Fruit fly (Drosophila melanogaster) whole organism, embryonic: ENCODE data around the gene CG45002.

Experiments used
- Antp ChIP-seq: fragments of 200-800 bp; sonication (Bioruptor generic); optimal IDR thresholded peaks from 3 replicates; lab custom pipeline; 2016; ENCODE audit warnings: missing biosample characterization, missing genetic modification characterization
- Atf3 ChIP-seq: fragments of 200-800 bp; sonication (Bioruptor generic); optimal IDR thresholded peaks from 3 replicates; lab custom pipeline; 2016; ENCODE audit warnings: missing biosample characterization, missing genetic modification characterization
- Bteb2 ChIP-seq: fragments of 200-800 bp; sonication (Bioruptor generic); optimal IDR thresholded peaks from 2 replicates; lab custom pipeline; 2016; ENCODE audit warnings: missing biosample characterization, missing genetic modification characterization
- CG10366 ChIP-seq: fragments of 200-800 bp; sonication (Bioruptor generic); IDR thresholded peaks from 2 replicates; pipeline ENCODE4 v1.3.6; 2022; ENCODE audit warnings: missing biosample characterization, missing genetic modification characterization
- CG10959 ChIP-seq: fragments of 200-800 bp; sonication (Bioruptor generic); IDR thresholded peaks from 2 replicates; pipeline ENCODE4 v1.3.6; 2022; ENCODE audit warnings: missing biosample characterization, missing genetic modification characterization
- CG11695 ChIP-seq: fragments of 200-800 bp; sonication (Bioruptor generic); IDR thresholded peaks from 3 replicates; pipeline ENCODE4 v1.3.6; 2022; ENCODE audit warnings: missing biosample characterization, missing genetic modification characterization
- CG14050 ChIP-seq: fragments of 200-800 bp; sonication (Bioruptor generic); IDR thresholded peaks from 3 replicates; pipeline ENCODE4 v1.3.6; 2022; ENCODE audit warnings: missing biosample characterization, missing genetic modification characterization
- CG16813 ChIP-seq: fragments of 200-800 bp; sonication (Bioruptor generic); IDR thresholded peaks from 3 replicates; pipeline ENCODE4 v1.3.6; 2022; ENCODE audit warnings: missing biosample characterization, missing genetic modification characterization; ENCODE audit not compliant: partially characterized antibody
- CG16863 ChIP-seq: fragments of 200-800 bp; sonication (Bioruptor generic); optimal IDR thresholded peaks from 3 replicates; lab custom pipeline; 2016; ENCODE audit warnings: missing biosample characterization, missing genetic modification characterization
- CG17361 ChIP-seq: fragments of 200-800 bp; sonication (Bioruptor generic); IDR thresholded peaks from 3 replicates; pipeline ENCODE4 v1.3.6; 2022; ENCODE audit warnings: missing biosample characterization, missing genetic modification characterization
- CG17612 ChIP-seq: fragments of 200-800 bp; sonication (Bioruptor generic); IDR thresholded peaks from 2 replicates; pipeline ENCODE4 v1.3.6; 2022; ENCODE audit warnings: missing biosample characterization, missing genetic modification characterization
- CG2202 ChIP-seq: fragments of 200-800 bp; sonication (Bioruptor generic); optimal IDR thresholded peaks from 2 replicates; lab custom pipeline; 2018; ENCODE audit warnings: missing biosample characterization, mild to moderate bottlenecking, missing genetic modification characterization
- CG32532 ChIP-seq: fragments of 200-800 bp; sonication (Bioruptor generic); IDR thresholded peaks from 2 replicates; pipeline ENCODE4 v1.3.6; 2022; ENCODE audit warnings: missing biosample characterization, missing genetic modification characterization
- CG34422 ChIP-seq: fragments of 200-800 bp; sonication (Bioruptor generic); IDR thresholded peaks from 3 replicates; pipeline ENCODE4 v1.3.6; 2022; ENCODE audit warnings: missing biosample characterization, missing genetic modification characterization
- CG4854 ChIP-seq: fragments of 200-800 bp; sonication (Bioruptor generic); optimal IDR thresholded peaks from 2 replicates; lab custom pipeline; 2016; ENCODE audit warnings: missing biosample characterization, missing genetic modification characterization, inconsistent platforms
- CG5180 ChIP-seq: fragments of 200-800 bp; sonication (Bioruptor generic); optimal IDR thresholded peaks from 3 replicates; lab custom pipeline; 2017; ENCODE audit warnings: missing biosample characterization, missing genetic modification characterization, mild to moderate bottlenecking, moderate library complexity, missing genetic modification reagents
- CG6689 ChIP-seq: fragments of 200-800 bp; sonication (Bioruptor generic); IDR thresholded peaks from 2 replicates; pipeline ENCODE4 v1.3.6; 2022; ENCODE audit warnings: missing biosample characterization, missing genetic modification characterization
- CG8924 ChIP-seq: fragments of 200-800 bp; optimal IDR thresholded peaks from 3 replicates; lab custom pipeline; 2019; ENCODE audit warnings: missing biosample characterization, mild to moderate bottlenecking, missing genetic modification characterization, moderate library complexity
- CTCF ChIP-seq: fragments of 200-800 bp; sonication (Bioruptor generic); optimal IDR thresholded peaks from 2 replicates; lab custom pipeline; 2017; ENCODE audit warnings: missing biosample characterization, mild to moderate bottlenecking, missing genetic modification characterization, moderate library complexity
- Chrac-16 ChIP-seq: fragments of 200-800 bp; sonication (Bioruptor generic); optimal IDR thresholded peaks from 3 replicates; lab custom pipeline; 2016; ENCODE audit warnings: missing biosample characterization, missing genetic modification characterization
- CkIIα-i1 ChIP-seq: fragments of 200-800 bp; sonication (Bioruptor generic); IDR thresholded peaks from 2 replicates; pipeline ENCODE4 v1.3.6; 2022; ENCODE audit warnings: missing biosample characterization, missing genetic modification characterization
- CrebB ChIP-seq: fragments of 200-800 bp; sonication (Bioruptor generic); optimal IDR thresholded peaks from 3 replicates; lab custom pipeline; 2018; ENCODE audit warnings: missing biosample characterization, mild to moderate bottlenecking, missing genetic modification characterization
- D19A ChIP-seq: fragments of 200-800 bp; optimal IDR thresholded peaks from 3 replicates; lab custom pipeline; 2019; ENCODE audit warnings: missing biosample characterization, mild to moderate bottlenecking, missing genetic modification characterization, moderate library complexity
- D19B ChIP-seq: fragments of 200-800 bp; sonication (Bioruptor generic); optimal IDR thresholded peaks from 2 replicates; lab custom pipeline; 2017; ENCODE audit warnings: missing biosample characterization, mild to moderate bottlenecking, missing genetic modification characterization
- Dll ChIP-seq: fragments of 200-800 bp; sonication (Bioruptor generic); IDR thresholded peaks from 4 replicates; pipeline ENCODE4 v1.3.6; 2022; ENCODE audit warnings: missing biosample characterization, missing genetic modification characterization; ENCODE audit not compliant: partially characterized antibody
- Dref ChIP-seq: fragments of 200-800 bp; sonication (Bioruptor generic); IDR thresholded peaks from 2 replicates; pipeline ENCODE4 v1.3.6; 2022; ENCODE audit warnings: missing biosample characterization, missing genetic modification characterization
- Fer1 ChIP-seq: fragments of 200-800 bp; sonication (Bioruptor generic); optimal IDR thresholded peaks from 2 replicates; lab custom pipeline; 2017; ENCODE audit warnings: missing biosample characterization, mild to moderate bottlenecking, missing genetic modification characterization
- Gsc ChIP-seq: fragments of 200-800 bp; sonication (Bioruptor generic); IDR thresholded peaks from 2 replicates; pipeline ENCODE4 v1.3.6; 2022; ENCODE audit warnings: missing biosample characterization, missing genetic modification characterization
- HLHmδ ChIP-seq: fragments of 200-800 bp; sonication (Bioruptor generic); optimal IDR thresholded peaks from 2 replicates; lab custom pipeline; 2018; ENCODE audit warnings: missing biosample characterization, mild to moderate bottlenecking, missing genetic modification characterization, moderate library complexity
- Med ChIP-seq: fragments of 200-800 bp; sonication (Bioruptor generic); peaks from one replicate; lab custom pipeline; 2016; ENCODE audit warnings: missing biosample characterization, missing genetic modification characterization, mild to moderate bottlenecking, inconsistent platforms, moderate library complexity
- Myb ChIP-seq: fragments of 200-800 bp; sonication (Bioruptor generic); optimal IDR thresholded peaks from 2 replicates; lab custom pipeline; 2016; ENCODE audit warnings: missing biosample characterization, missing genetic modification characterization
- NfI ChIP-seq: fragments of 200-800 bp; sonication (Bioruptor generic); optimal IDR thresholded peaks from 3 replicates; lab custom pipeline; 2018; ENCODE audit warnings: missing biosample characterization, mild to moderate bottlenecking, missing genetic modification characterization, moderate library complexity
- Rfx ChIP-seq: fragments of 200-800 bp; sonication (Bioruptor generic); IDR thresholded peaks from 2 replicates; pipeline ENCODE4 v1.3.6; 2022; ENCODE audit warnings: missing biosample characterization, missing genetic modification characterization
- Scr ChIP-seq: fragments of 200-800 bp; sonication (Bioruptor generic); IDR thresholded peaks from 2 replicates; pipeline ENCODE4 v1.3.6; 2022; ENCODE audit warnings: missing biosample characterization, missing genetic modification characterization; ENCODE audit not compliant: partially characterized antibody
- Stat92E ChIP-seq, 3 experiments: fragments of >200 bp in 2 of 3; fragments of 200-800 bp in 1 of 3; sonication (Bioruptor generic) in 1 of 3; optimal IDR thresholded peaks; 2 replicates each; lab custom pipeline; 2017 to 2019; ENCODE audit warnings: missing biosample characterization in 3 of 3, missing genetic modification characterization in 3 of 3, mild to moderate bottlenecking in 1 of 3, moderate library complexity in 1 of 3
- cato ChIP-seq: fragments of 200-800 bp; sonication (Bioruptor generic); optimal IDR thresholded peaks from 2 replicates; lab custom pipeline; 2016; ENCODE audit warnings: missing biosample characterization, missing genetic modification characterization, borderline replicate concordance
- croc ChIP-seq: fragments of 200-800 bp; sonication (Bioruptor generic); conservative IDR thresholded peaks from 3 replicates; pipeline ENCODE4 v1.3.6; 2022; ENCODE audit warnings: missing biosample characterization, missing genetic modification characterization
- crol ChIP-seq: fragments of 200-800 bp; sonication (Bioruptor generic); IDR thresholded peaks from 2 replicates; pipeline ENCODE4 v1.3.6; 2022; ENCODE audit warnings: missing biosample characterization, missing genetic modification characterization
- fd96Cb ChIP-seq: fragments of 200-800 bp; sonication (Bioruptor generic); optimal IDR thresholded peaks from 2 replicates; lab custom pipeline; 2018; ENCODE audit warnings: missing biosample characterization, mild to moderate bottlenecking, missing genetic modification characterization, moderate library complexity
- ftz-f1 ChIP-seq: fragments of 200-800 bp; sonication (Bioruptor generic); optimal IDR thresholded peaks from 2 replicates; lab custom pipeline; 2016; ENCODE audit warnings: missing biosample characterization, missing genetic modification characterization
- hkb ChIP-seq, 2 experiments: fragments of 200-800 bp in 1 of 2; fragments of >200 bp in 1 of 2; sonication (Bioruptor generic) in 1 of 2; IDR thresholded peaks in 1 of 2; optimal IDR thresholded peaks in 1 of 2; 2 replicates each; pipeline versions ENCODE4 v1.3.6 to Lab custom; 2017 to 2022; ENCODE audit warnings: missing biosample characterization in 1 of 2, missing genetic modification characterization in 1 of 2
- hth ChIP-seq: fragments of >200 bp; optimal IDR thresholded peaks from 2 replicates; lab custom pipeline; 2017; ENCODE audit warnings: inconsistent platforms
- lmd ChIP-seq: fragments of 200-800 bp; sonication (Bioruptor generic); IDR thresholded peaks from 2 replicates; pipeline ENCODE4 v1.3.6; 2022; ENCODE audit warnings: missing biosample characterization, missing genetic modification characterization
- lov ChIP-seq, 2 experiments: fragments of 200-800 bp in 1 of 2; fragments of >200 bp in 1 of 2; sonication (Bioruptor generic) in 1 of 2; IDR thresholded peaks in 1 of 2; optimal IDR thresholded peaks in 1 of 2; 2 replicates in 1 of 2; 3 replicates in 1 of 2; pipeline versions ENCODE4 v1.3.6 to Lab custom; 2017 to 2022; ENCODE audit warnings: missing biosample characterization in 1 of 2, missing genetic modification characterization in 1 of 2
- psq ChIP-seq: fragments of 200-800 bp; sonication (Bioruptor generic); optimal IDR thresholded peaks from 2 replicates; lab custom pipeline; 2017; ENCODE audit warnings: missing biosample characterization, missing genetic modification characterization
- stc ChIP-seq: fragments of 200-800 bp; sonication (Bioruptor generic); IDR thresholded peaks from 2 replicates; pipeline ENCODE4 v1.3.6; 2022; ENCODE audit warnings: missing biosample characterization, missing genetic modification characterization
- tin ChIP-seq: fragments of 200-800 bp; sonication (Bioruptor generic); optimal IDR thresholded peaks from 3 replicates; lab custom pipeline; 2016; ENCODE audit warnings: missing biosample characterization, missing genetic modification characterization
- usp ChIP-seq: fragments of >200 bp; optimal IDR thresholded peaks from 2 replicates; lab custom pipeline; 2017; ENCODE audit warnings: missing biosample characterization, missing genetic modification characterization

The CG45002 gene

DNA sequence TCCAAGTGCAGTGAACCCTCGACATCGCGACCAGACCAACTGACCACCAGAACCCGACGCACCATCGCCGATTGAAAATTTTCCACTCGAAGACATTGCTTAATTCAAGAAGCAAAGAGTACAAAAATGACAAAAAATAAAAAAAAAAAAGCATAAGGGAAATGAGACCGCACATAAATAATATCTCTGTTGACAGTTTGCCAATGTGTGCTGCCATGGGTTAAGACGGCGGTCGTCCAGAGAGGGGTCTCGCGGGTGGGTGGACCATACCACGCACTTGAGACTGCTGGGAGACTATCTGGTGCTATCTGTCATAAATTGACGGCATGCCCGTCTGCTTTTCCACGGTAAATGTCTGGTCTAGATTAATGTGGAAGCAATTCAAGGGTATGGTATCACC, 26.9 kb upstream of the CG45002 start:
- TF ChIP-seq CkIIα-i1 (no peak), CG10366 (GFP tag; lab: Robert Waterston, UW) (peak; percentile 11; the same call in 1 of the 2 replicates), croc (GFP tag; lab: Robert Waterston, UW) (no peak), CG17612 (GFP tag; lab: Robert Waterston, UW) (no peak), psq (no peak), D19B (GFP tag; lab: Kevin White, UChicago) (peak; percentile 50), Rfx (GFP tag; lab: Robert Waterston, UW) (0 out of 2 replicates have a peak, but pooled peaks have one; percentile 16), Fer1 (GFP tag; lab: Kevin White, UChicago) (no peak), NfI (no peak), crol (GFP tag; lab: Robert Waterston, UW) (peak; percentile 62), CG14050 (no peak), ftz-f1 (GFP tag; lab: Kevin White, UChicago) (peak; percentile 1), lmd (GFP tag; lab: Robert Waterston, UW) (peak; percentile 9; the same call in 1 of the 2 replicates), Med (GFP tag; lab: Kevin White, UChicago) (peak; percentile 71), Myb (GFP tag; lab: Kevin White, UChicago) (no peak), Dll (GFP tag; lab: Robert Waterston, UW) (no peak), CG11695 (GFP tag; lab: Robert Waterston, UW) (0 out of 3 replicates have a peak, but pooled peaks have one; percentile 6), CG32532 (peak; percentile 13; the same call in 1 of the 2 replicates), CG34422 (GFP tag; lab: Robert Waterston, UW) (no peak)

DNA sequence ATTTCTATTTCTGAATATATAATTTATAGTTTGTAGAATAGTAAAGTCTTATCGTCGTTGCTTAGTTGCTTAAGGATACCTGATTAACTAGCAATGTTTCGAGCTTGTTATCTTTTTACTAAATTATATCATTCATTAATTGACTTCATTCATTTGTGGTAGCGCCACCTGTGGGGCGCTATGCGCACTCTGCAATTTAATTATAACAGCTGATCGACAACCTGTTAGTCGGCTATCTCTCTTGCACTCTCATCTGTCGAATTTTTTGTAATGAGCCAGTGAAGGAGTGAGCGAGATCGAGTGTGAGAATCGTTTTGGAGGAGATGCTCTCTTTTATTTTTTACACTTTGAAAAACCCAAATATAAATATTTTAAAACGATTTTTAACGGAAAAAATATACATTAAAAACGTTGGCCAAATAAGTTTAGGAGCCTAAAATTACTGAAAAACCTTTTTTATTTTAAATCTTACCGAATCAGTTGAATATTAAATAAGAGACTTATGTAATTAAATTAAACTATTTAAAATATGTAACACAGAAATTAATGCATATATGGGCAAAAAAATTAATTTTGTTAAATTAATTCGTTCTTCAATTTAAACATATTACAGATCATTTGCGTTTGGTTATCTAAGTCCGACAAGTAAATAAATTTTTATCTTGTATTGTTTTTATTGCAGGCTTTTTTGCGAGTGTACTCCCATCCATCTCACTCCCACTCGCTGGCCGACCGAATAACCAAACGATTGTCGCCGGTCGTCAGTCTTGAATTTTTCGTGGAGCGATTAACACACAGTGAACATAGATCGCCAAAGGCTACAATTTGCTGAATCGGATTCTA, 24.8 kb upstream of the CG45002 start, which contains the start of the genes CG16700 and CG4991:
Gene CG16700 (plus strand): TSS at position 793 of the 843 bp plus-strand sequence.
Gene CG4991 (plus strand): TSS at position 793 of the 843 bp plus-strand sequence.
- TF ChIP-seq D19A (tag; lab: Kevin White, UChicago) (peak; percentile 80), CG10959 (GFP tag; lab: Robert Waterston, UW) (no peak), CG5180 (GFP tag; lab: Kevin White, UChicago) (peak; percentile 71), CG8924 (tag; lab: Kevin White, UChicago) (peak; percentile 91), CrebB (tag; lab: Kevin White, UChicago) (no peak), hkb (optimal IDR thresholded peaks at IDR 0.05; lab: Kevin White, UChicago) (no peak), hkb (GFP tag; IDR thresholded peaks at IDR 0.05; lab: Robert Waterston, UW) (peak; percentile 31; the same call in 1 of the 2 replicates), lov (optimal IDR thresholded peaks at IDR 0.05; lab: Kevin White, UChicago) (no peak), lov (GFP tag; IDR thresholded peaks at IDR 0.05; lab: Robert Waterston, UW) (0 out of 3 replicates have a peak, but pooled peaks have one; percentile 28), CG4854 (GFP tag; lab: Kevin White, UChicago) (no peak), cato (GFP tag; lab: Kevin White, UChicago) (no peak), CG16863 (peak; percentile 9), usp (no peak), Chrac-16 (GFP tag; lab: Kevin White, UChicago) (peak; percentile 58), crol (GFP tag; lab: Robert Waterston, UW) (no peak), fd96Cb (tag; lab: Kevin White, UChicago) (peak; percentile 81), tin (GFP tag; lab: Kevin White, UChicago) (peak; percentile 70), CG16813 (GFP tag; lab: Robert Waterston, UW) (no peak), CG17361 (GFP tag; lab: Robert Waterston, UW) (peak; percentile 96), Dref (GFP tag; lab: Robert Waterston, UW) (no peak), CG2202 (tag; lab: Kevin White, UChicago) (no peak), CG6689 (GFP tag; lab: Robert Waterston, UW) (peak; percentile 86), Scr (GFP tag; lab: Robert Waterston, UW) (no peak), HLHmδ (GFP tag; lab: Kevin White, UChicago) (no peak), Gsc (GFP tag; lab: Robert Waterston, UW) (no peak), hth (lab: Kevin White, UChicago) (no peak), D19B (GFP tag; lab: Kevin White, UChicago) (peak; percentile 66), CTCF (GFP tag; lab: Kevin White, UChicago) (peak; percentile 91), stc (GFP tag; lab: Robert Waterston, UW) (peak; percentile 61), Stat92E (GFP tag; optimal IDR thresholded peaks at IDR 0.05; lab: Kevin White, UChicago) (peak in 1 of 3 experiments; percentile 57), Atf3 (no peak), Bteb2 (GFP tag; lab: Kevin White, UChicago) (peak; percentile 18), Antp (GFP tag; lab: Kevin White, UChicago) (no peak)
